Worm (Caenorhabditis elegans) whole organism, late embryonic: Measurements from ENCODE around the gene C10C5.4.

Experiments used
- C38D4.7 ChIP-seq: fragments of 200-800 bp; sonication (Bioruptor generic); optimal IDR thresholded peaks from 2 replicates; lab custom pipeline; 2018; ENCODE audit warnings: mild to moderate bottlenecking, missing genetic modification characterization, moderate library complexity, missing compliant biosample characterization
- K09A11.1 ChIP-seq: sonication (generic microtip); optimal IDR thresholded peaks from 2 replicates; lab custom pipeline; 2017; ENCODE audit warnings: antibody characterized with exemption, mild to moderate bottlenecking, missing genetic modification characterization, missing compliant biosample characterization; ENCODE audit not compliant: insufficient read depth
- Y22D7AL.16 ChIP-seq: sonication (generic microtip); optimal IDR thresholded peaks from 2 replicates; lab custom pipeline; 2016; ENCODE audit warnings: missing genetic modification characterization, missing compliant biosample characterization
- ahr-1 ChIP-seq: sonication (generic microtip); optimal IDR thresholded peaks from 2 replicates; lab custom pipeline; 2016; ENCODE audit warnings: missing genetic modification characterization, missing compliant biosample characterization
- ceh-14 ChIP-seq: sonication (generic microtip); optimal IDR thresholded peaks from 2 replicates; lab custom pipeline; 2016; ENCODE audit warnings: missing genotype, missing genetic modification characterization, missing compliant biosample characterization
- ceh-2 ChIP-seq: sonication (generic microtip); optimal IDR thresholded peaks from 2 replicates; lab custom pipeline; 2016; ENCODE audit warnings: missing genotype, missing genetic modification characterization, missing compliant biosample characterization
- ceh-24 ChIP-seq: sonication (generic microtip); optimal IDR thresholded peaks from 2 replicates; lab custom pipeline; 2016; ENCODE audit warnings: mild to moderate bottlenecking, missing genetic modification characterization, missing compliant biosample characterization
- ceh-30 ChIP-seq: fragments of 150-350 bp; optimal IDR thresholded peaks from 2 replicates; lab custom pipeline; 2014; ENCODE audit warnings: missing biosample characterization, missing genetic modification characterization
- ceh-34 ChIP-seq: sonication (generic microtip); optimal IDR thresholded peaks from 2 replicates; lab custom pipeline; 2016; ENCODE audit warnings: mild to moderate bottlenecking, missing genetic modification characterization, missing compliant biosample characterization
- ceh-45 ChIP-seq: fragments of 200-800 bp; sonication (Bioruptor generic); IDR thresholded peaks from 2 replicates; pipeline ENCODE4 v1.3.6; 2022; ENCODE audit warnings: missing genetic modification reagents, missing genetic modification characterization, missing compliant biosample characterization
- ceh-48 ChIP-seq: sonication (generic microtip); optimal IDR thresholded peaks from 2 replicates; lab custom pipeline; 2016; ENCODE audit warnings: missing genetic modification characterization, inconsistent platforms, missing compliant biosample characterization
- ceh-6 ChIP-seq: fragments of 200-800 bp; sonication (Bioruptor generic); optimal IDR thresholded peaks from 2 replicates; lab custom pipeline; 2018; ENCODE audit warnings: mild to moderate bottlenecking, missing genetic modification characterization, missing compliant biosample characterization
- dmd-4 ChIP-seq: sonication (generic microtip); optimal IDR thresholded peaks from 2 replicates; lab custom pipeline; 2016; ENCODE audit warnings: borderline replicate concordance, missing genetic modification characterization, missing compliant biosample characterization
- dve-1 ChIP-seq: sonication (generic microtip); optimal IDR thresholded peaks from 2 replicates; lab custom pipeline; 2017; ENCODE audit warnings: antibody characterized with exemption, mild to moderate bottlenecking, missing genetic modification characterization, missing compliant biosample characterization
- eyg-1 ChIP-seq: sonication (generic microtip); optimal IDR thresholded peaks from 2 replicates; lab custom pipeline; 2016; ENCODE audit warnings: missing genotype, missing genetic modification characterization, missing compliant biosample characterization
- fkh-6 ChIP-seq: sonication (generic microtip); optimal IDR thresholded peaks from 2 replicates; lab custom pipeline; 2016; ENCODE audit warnings: missing genetic modification characterization, missing compliant biosample characterization
- hlh-15 ChIP-seq: sonication (generic microtip); optimal IDR thresholded peaks from 2 replicates; lab custom pipeline; 2016; ENCODE audit warnings: missing genetic modification characterization, missing compliant biosample characterization
- hlh-30 ChIP-seq: sonication (generic microtip); optimal IDR thresholded peaks from 2 replicates; lab custom pipeline; 2017; ENCODE audit warnings: antibody characterized with exemption, missing genetic modification characterization, missing compliant biosample characterization; ENCODE audit not compliant: insufficient read depth
- lim-6 ChIP-seq: sonication (generic microtip); optimal IDR thresholded peaks from 2 replicates; lab custom pipeline; 2016; ENCODE audit warnings: missing genetic modification characterization, missing compliant biosample characterization
- madf-2 ChIP-seq: sonication (generic microtip); optimal IDR thresholded peaks from 2 replicates; lab custom pipeline; 2017; ENCODE audit warnings: missing genetic modification characterization, missing compliant biosample characterization
- nhr-11 ChIP-seq: fragments of 150-350 bp; optimal IDR thresholded peaks from 2 replicates; lab custom pipeline; 2014; ENCODE audit warnings: missing biosample characterization, missing genetic modification characterization
- nhr-232 ChIP-seq: sonication (generic microtip); optimal IDR thresholded peaks from 2 replicates; lab custom pipeline; 2016; ENCODE audit warnings: missing genetic modification characterization, missing compliant biosample characterization
- npax-4 ChIP-seq: sonication (generic microtip); optimal IDR thresholded peaks from 2 replicates; lab custom pipeline; 2016; ENCODE audit warnings: missing genetic modification characterization, missing compliant biosample characterization
- pha-2 ChIP-seq: sonication (generic microtip); optimal IDR thresholded peaks from 2 replicates; lab custom pipeline; 2017; ENCODE audit warnings: mild to moderate bottlenecking, missing genetic modification characterization, missing compliant biosample characterization
- pros-1 ChIP-seq: fragments of 150-350 bp; optimal IDR thresholded peaks from 2 replicates; lab custom pipeline; 2014; ENCODE audit warnings: missing biosample characterization, missing genetic modification reagents, missing genetic modification characterization
- rnt-1 ChIP-seq: sonication (generic microtip); optimal IDR thresholded peaks from 2 replicates; lab custom pipeline; 2016; ENCODE audit warnings: missing genetic modification characterization, missing compliant biosample characterization
- sdc-2 ChIP-seq: sonication (generic microtip); optimal IDR thresholded peaks from 2 replicates; lab custom pipeline; 2016; ENCODE audit warnings: missing genotype, missing genetic modification characterization, missing compliant biosample characterization
- sox-2 ChIP-seq: fragments of 200-800 bp; sonication (Bioruptor generic); IDR thresholded peaks from 2 replicates; pipeline ENCODE4 v1.3.6; 2022; ENCODE audit warnings: missing genetic modification reagents, missing genetic modification characterization, missing compliant biosample characterization
- syd-9 ChIP-seq: sonication (generic microtip); optimal IDR thresholded peaks from 2 replicates; lab custom pipeline; 2016; ENCODE audit warnings: mild to moderate bottlenecking, missing genetic modification characterization, moderate library complexity, missing compliant biosample characterization
- tbx-7 ChIP-seq: sonication (generic microtip); optimal IDR thresholded peaks from 2 replicates; lab custom pipeline; 2016; ENCODE audit warnings: missing genotype, missing genetic modification characterization, missing compliant biosample characterization
- unc-86 ChIP-seq: sonication (generic microtip); optimal IDR thresholded peaks from 2 replicates; lab custom pipeline; 2016; ENCODE audit warnings: missing genetic modification characterization, missing compliant biosample characterization
- zip-5 ChIP-seq: sonication (generic microtip); optimal IDR thresholded peaks from 2 replicates; lab custom pipeline; 2016; ENCODE audit warnings: missing genetic modification characterization, missing compliant biosample characterization
- ztf-16 ChIP-seq: sonication (generic microtip); optimal IDR thresholded peaks from 2 replicates; lab custom pipeline; 2017; ENCODE audit warnings: missing genetic modification characterization, missing compliant biosample characterization

Gene C10C5.4

ce11 chrIV:9396118-9396517 is 17.8 kb downstream of the C10C5.4 start, which contains the start of gene col-121:
TSS of gene col-121 (minus strand) at chrIV:9396218.
- TF ChIP-seq lim-6 (tag; lab: Kevin White, UChicago) (no peak), ceh-48 (tag; lab: Kevin White, UChicago) (no peak), unc-86 (no peak), tbx-7 (no peak), K09A11.1 (tag; lab: Kevin White, UChicago) (no peak), nhr-232 (tag; lab: Kevin White, UChicago) (no peak), zip-5 (tag; lab: Kevin White, UChicago) (no peak), ceh-2 (tag; lab: Kevin White, UChicago) (no peak), pros-1 (tag; lab: Kevin White, UChicago) (no peak), sox-2 (GFP tag; lab: Robert Waterston, UW) (no peak), dve-1 (no peak), madf-2 (tag; lab: Kevin White, UChicago) (no peak), npax-4 (no peak), ceh-6 (GFP tag; lab: Kevin White, UChicago) (no peak), eyg-1 (tag; lab: Kevin White, UChicago) (no peak), nhr-11 (tag; lab: Kevin White, UChicago) (no peak), C38D4.7 (no peak)

- TF ChIP-seq ceh-2 (tag; lab: Kevin White, UChicago) (no peak), rnt-1 (tag; lab: Kevin White, UChicago) (no peak), lim-6 (tag; lab: Kevin White, UChicago) (no peak), nhr-232 (tag; lab: Kevin White, UChicago) (no peak), ceh-30 (tag; lab: Kevin White, UChicago) (no peak), eyg-1 (tag; lab: Kevin White, UChicago) (no peak), syd-9 (no peak), ceh-34 (tag; lab: Kevin White, UChicago) (no peak), ceh-45 (no peak), nhr-11 (tag; lab: Kevin White, UChicago) (no peak), ztf-16 (no peak), sdc-2 (tag; lab: Kevin White, UChicago) (no peak), fkh-6 (tag; lab: Kevin White, UChicago) (no peak), hlh-15 (tag; lab: Kevin White, UChicago) (no peak), ceh-24 (tag; lab: Kevin White, UChicago) (no peak), ceh-6 (GFP tag; lab: Kevin White, UChicago) (no peak)
- TF ChIP-seq, all 69 proteins: peak for 0
Observed at ce11 chrIV:9397278-9397677, 18.9 kb downstream of the C10C5.4 start, which contains the start of gene F56D5.3. TSS of gene F56D5.3 (plus strand) at chrIV:9397578.

ce11 chrIV:9398512-9398911 is 20.2 kb downstream of the C10C5.4 start, which contains the start of gene F56D5.2:
TSS of gene F56D5.2 (minus strand) at chrIV:9398612.
- TF ChIP-seq tbx-7 (no peak), rnt-1 (tag; lab: Kevin White, UChicago) (no peak), pros-1 (tag; lab: Kevin White, UChicago) (no peak), Y22D7AL.16 (tag; lab: Kevin White, UChicago) (no peak)

- TF ChIP-seq pha-2 (tag; lab: Kevin White, UChicago): no peak
- no peak for TF ChIP-seq ceh-24 (tag; lab: Kevin White, UChicago)
- TF ChIP-seq dmd-4 (tag; lab: Kevin White, UChicago): no peak
- no peak for TF ChIP-seq tbx-7
- TF ChIP-seq Y22D7AL.16 (tag; lab: Kevin White, UChicago): no peak
- no peak for TF ChIP-seq ceh-2 (tag; lab: Kevin White, UChicago)
- no peak for TF ChIP-seq nhr-11 (tag; lab: Kevin White, UChicago)
- no peak for TF ChIP-seq hlh-30 (tag; lab: Kevin White, UChicago)
- TF ChIP-seq ahr-1: no peak
- no peak for TF ChIP-seq eyg-1 (tag; lab: Kevin White, UChicago)
- TF ChIP-seq sdc-2 (tag; lab: Kevin White, UChicago): no peak
- TF ChIP-seq ceh-45: no peak
- TF ChIP-seq ceh-14 (tag; lab: Kevin White, UChicago): no peak
- no peak for TF ChIP-seq ceh-6 (GFP tag; lab: Kevin White, UChicago)
- TF ChIP-seq fkh-6 (tag; lab: Kevin White, UChicago): no peak
- TF ChIP-seq, all 69 proteins: peak for 0
Observed at ce11 chrIV:9401715-9402114, 23.4 kb downstream of the C10C5.4 start, which contains the start of gene F56D5.6. TSS of gene F56D5.6 (plus strand) at chrIV:9401922.
